Fruit fly (Drosophila melanogaster) whole organism, embryonic: Measurements from ENCODE around the gene CG15221.

Experiments used
- Abd-B ChIP-seq: fragments of 200-800 bp; sonication (Bioruptor generic); optimal IDR thresholded peaks from 2 replicates; lab custom pipeline; 2018; ENCODE audit warnings: missing biosample characterization, mild to moderate bottlenecking, missing genetic modification characterization, moderate library complexity
- Aef1 ChIP-seq: fragments of 200-800 bp; sonication (Bioruptor generic); IDR thresholded peaks from 3 replicates; pipeline ENCODE4 v1.3.6; 2022; ENCODE audit warnings: missing biosample characterization, missing genetic modification characterization
- Atf-2 ChIP-seq: fragments of 200-800 bp; sonication (Bioruptor generic); optimal IDR thresholded peaks from 2 replicates; lab custom pipeline; 2016; ENCODE audit warnings: missing biosample characterization, missing genetic modification characterization
- Bdp1 ChIP-seq: fragments of 200-800 bp; sonication (Bioruptor generic); optimal IDR thresholded peaks from 3 replicates; lab custom pipeline; 2016; ENCODE audit warnings: missing biosample characterization, missing genetic modification characterization
- CG10462 ChIP-seq: fragments of 200-800 bp; sonication (Bioruptor generic); optimal IDR thresholded peaks from 2 replicates; lab custom pipeline; 2016; ENCODE audit warnings: missing biosample characterization, missing genetic modification characterization
- CG12219 ChIP-seq: fragments of 200-800 bp; sonication (Bioruptor generic); optimal IDR thresholded peaks from 3 replicates; lab custom pipeline; 2018; ENCODE audit warnings: missing biosample characterization, mild to moderate bottlenecking, missing genetic modification characterization
- CG13123 ChIP-seq: fragments of 200-800 bp; sonication (Bioruptor generic); optimal IDR thresholded peaks from 2 replicates; lab custom pipeline; 2016; ENCODE audit warnings: missing biosample characterization, missing genetic modification characterization
- CG14441 ChIP-seq: fragments of 200-800 bp; sonication (Bioruptor generic); IDR thresholded peaks from 2 replicates; pipeline ENCODE4 v1.3.6; 2022; ENCODE audit warnings: missing biosample characterization, missing genetic modification characterization
- CG14667 ChIP-seq: fragments of 200-800 bp; sonication (Bioruptor generic); IDR thresholded peaks from 2 replicates; pipeline ENCODE4 v1.3.6; 2022; ENCODE audit warnings: missing biosample characterization, missing genetic modification characterization
- CG15269 ChIP-seq: fragments of 200-800 bp; sonication (Bioruptor generic); optimal IDR thresholded peaks from 2 replicates; lab custom pipeline; 2018; ENCODE audit warnings: missing biosample characterization, mild to moderate bottlenecking, missing genetic modification characterization, moderate library complexity
- CG2889 ChIP-seq: fragments of 200-800 bp; sonication (Bioruptor generic); IDR thresholded peaks from 3 replicates; pipeline ENCODE4 v1.3.6; 2022; ENCODE audit warnings: missing biosample characterization, missing genetic modification characterization
- CG42726 ChIP-seq: fragments of 200-800 bp; sonication (Bioruptor generic); IDR thresholded peaks from 2 replicates; pipeline ENCODE4 v1.3.6; 2022; ENCODE audit warnings: missing biosample characterization, missing genetic modification characterization; ENCODE audit not compliant: partially characterized antibody
- CG4404 ChIP-seq: fragments of 200-800 bp; sonication (Bioruptor generic); IDR thresholded peaks from 2 replicates; pipeline ENCODE4 v1.3.6; 2022; ENCODE audit warnings: missing biosample characterization, missing genetic modification characterization
- CG5180 ChIP-seq: fragments of 200-800 bp; sonication (Bioruptor generic); optimal IDR thresholded peaks from 3 replicates; lab custom pipeline; 2017; ENCODE audit warnings: missing biosample characterization, missing genetic modification characterization, mild to moderate bottlenecking, moderate library complexity, missing genetic modification reagents
- CG6683 ChIP-seq: fragments of 200-800 bp; sonication (Bioruptor generic); optimal IDR thresholded peaks from 2 replicates; lab custom pipeline; 2017; ENCODE audit warnings: missing biosample characterization, mild to moderate bottlenecking, missing genetic modification characterization, missing genetic modification reagents
- CG8359 ChIP-seq: fragments of 200-800 bp; sonication (Bioruptor generic); optimal IDR thresholded peaks from 2 replicates; lab custom pipeline; 2017; ENCODE audit warnings: missing biosample characterization, mild to moderate bottlenecking, missing genetic modification characterization, borderline replicate concordance
- CG9215 ChIP-seq: fragments of 200-800 bp; sonication (Bioruptor generic); IDR thresholded peaks from 2 replicates; pipeline ENCODE4 v1.3.6; 2022; ENCODE audit warnings: missing biosample characterization, missing genetic modification characterization
- CrebB ChIP-seq: fragments of 200-800 bp; sonication (Bioruptor generic); optimal IDR thresholded peaks from 3 replicates; lab custom pipeline; 2018; ENCODE audit warnings: missing biosample characterization, mild to moderate bottlenecking, missing genetic modification characterization
- Drgx ChIP-seq: fragments of 200-800 bp; sonication (Bioruptor generic); IDR thresholded peaks from 2 replicates; pipeline ENCODE4 v1.3.6; 2022; ENCODE audit warnings: missing biosample characterization, missing genetic modification characterization
- Eip74EF ChIP-seq, 2 experiments: fragments of 200-800 bp in 1 of 2; fragments of >200 bp in 1 of 2; sonication (Bioruptor generic) in 1 of 2; optimal IDR thresholded peaks; 2 replicates each; lab custom pipeline; 2017 to 2019; ENCODE audit warnings: missing biosample characterization in 2 of 2, missing genetic modification characterization in 2 of 2, mild to moderate bottlenecking in 1 of 2, moderate library complexity in 1 of 2
- HmgZ ChIP-seq: fragments of 200-800 bp; sonication (Bioruptor generic); optimal IDR thresholded peaks from 2 replicates; lab custom pipeline; 2018; ENCODE audit warnings: missing biosample characterization, mild to moderate bottlenecking, missing genetic modification characterization
- Hr51 ChIP-seq, 2 experiments: fragments of 200-800 bp; sonication (Bioruptor generic); optimal IDR thresholded peaks; 2 replicates in 1 of 2; 3 replicates in 1 of 2; lab custom pipeline; 2016 to 2018; ENCODE audit warnings: missing biosample characterization in 2 of 2, missing genetic modification characterization in 2 of 2, mild to moderate bottlenecking in 1 of 2, moderate library complexity in 1 of 2
- Pdp1 ChIP-seq, 2 experiments: fragments of 200-800 bp; sonication (Bioruptor generic); optimal IDR thresholded peaks; 3 replicates each; lab custom pipeline; 2016; ENCODE audit warnings: missing biosample characterization in 2 of 2, missing genetic modification characterization in 2 of 2, mild to moderate bottlenecking in 1 of 2, moderate library complexity in 1 of 2
- Ptx1 ChIP-seq: fragments of 200-800 bp; sonication (Bioruptor generic); IDR thresholded peaks from 2 replicates; pipeline ENCODE4 v1.3.6; 2022; ENCODE audit warnings: missing biosample characterization, missing genetic modification characterization
- Stat92E ChIP-seq, 3 experiments: fragments of >200 bp in 2 of 3; fragments of 200-800 bp in 1 of 3; sonication (Bioruptor generic) in 1 of 3; optimal IDR thresholded peaks; 2 replicates each; lab custom pipeline; 2017 to 2019; ENCODE audit warnings: missing biosample characterization in 3 of 3, missing genetic modification characterization in 3 of 3, mild to moderate bottlenecking in 1 of 3, moderate library complexity in 1 of 3
- Trl ChIP-seq, 3 experiments: fragments of >200 bp in 2 of 3; fragments of 200-800 bp in 1 of 3; sonication (Bioruptor generic) in 1 of 3; optimal IDR thresholded peaks; 2 replicates in 1 of 3; 3 replicates in 2 of 3; lab custom pipeline; 2016 to 2017; ENCODE audit warnings: missing biosample characterization in 1 of 3, missing genetic modification characterization in 1 of 3
- bab2 ChIP-seq: fragments of 200-800 bp; sonication (Bioruptor generic); optimal IDR thresholded peaks from 2 replicates; lab custom pipeline; 2016; ENCODE audit warnings: missing biosample characterization, missing genetic modification characterization
- bcd ChIP-seq: fragments of 200-800 bp; sonication (Bioruptor generic); optimal IDR thresholded peaks from 2 replicates; lab custom pipeline; 2017; ENCODE audit warnings: missing biosample characterization, mild to moderate bottlenecking, missing genetic modification characterization
- bigmax ChIP-seq: fragments of 200-800 bp; sonication (Bioruptor generic); optimal IDR thresholded peaks from 2 replicates; lab custom pipeline; 2018; ENCODE audit warnings: missing biosample characterization, mild to moderate bottlenecking, missing genetic modification characterization
- esg ChIP-seq: fragments of 200-800 bp; sonication (Bioruptor generic); conservative IDR thresholded peaks from 2 replicates; pipeline ENCODE4 v1.3.6; 2022; ENCODE audit warnings: missing biosample characterization, missing genetic modification characterization
- fd64A ChIP-seq: fragments of 200-800 bp; sonication (Bioruptor generic); optimal IDR thresholded peaks from 3 replicates; lab custom pipeline; 2018; ENCODE audit warnings: missing biosample characterization, mild to moderate bottlenecking, missing genetic modification characterization
- gsb-n ChIP-seq: fragments of 200-800 bp; sonication (Bioruptor generic); optimal IDR thresholded peaks from 3 replicates; lab custom pipeline; 2018; ENCODE audit warnings: missing biosample characterization, mild to moderate bottlenecking, missing genetic modification characterization
- knrl ChIP-seq: fragments of 200-800 bp; sonication (Bioruptor generic); IDR thresholded peaks from 3 replicates; pipeline ENCODE4 v1.3.6; 2022; ENCODE audit warnings: missing biosample characterization, missing genetic modification characterization; ENCODE audit not compliant: partially characterized antibody
- lola ChIP-seq, 3 experiments: fragments of >200 bp in 2 of 3; fragments of 200-800 bp in 1 of 3; sonication (Bioruptor generic) in 1 of 3; optimal IDR thresholded peaks; 2 replicates each; lab custom pipeline; 2017 to 2019; ENCODE audit warnings: missing biosample characterization in 3 of 3, missing genetic modification characterization in 3 of 3, mild to moderate bottlenecking in 1 of 3, moderate library complexity in 1 of 3
- mam ChIP-seq: fragments of 200-800 bp; sonication (Bioruptor generic); optimal IDR thresholded peaks from 3 replicates; lab custom pipeline; 2016; ENCODE audit warnings: missing biosample characterization, missing genetic modification characterization
- nau ChIP-seq: fragments of 200-800 bp; sonication (Bioruptor generic); optimal IDR thresholded peaks from 3 replicates; lab custom pipeline; 2017; ENCODE audit warnings: missing biosample characterization, mild to moderate bottlenecking, missing genetic modification characterization, missing genetic modification reagents
- nerfin-1 ChIP-seq: fragments of 200-800 bp; sonication (Bioruptor generic); optimal IDR thresholded peaks from 3 replicates; lab custom pipeline; 2019; ENCODE audit warnings: missing biosample characterization, mild to moderate bottlenecking, missing genetic modification characterization, moderate library complexity
- phol ChIP-seq: fragments of 200-800 bp; sonication (Bioruptor generic); optimal IDR thresholded peaks from 3 replicates; lab custom pipeline; 2018; ENCODE audit warnings: missing biosample characterization, mild to moderate bottlenecking, missing genetic modification characterization, moderate library complexity
- pnt ChIP-seq: fragments of 200-800 bp; sonication (Bioruptor generic); optimal IDR thresholded peaks from 3 replicates; lab custom pipeline; 2016; ENCODE audit warnings: missing biosample characterization, missing genetic modification characterization
- row ChIP-seq: fragments of 200-800 bp; sonication (Bioruptor generic); IDR thresholded peaks from 3 replicates; pipeline ENCODE4 v1.3.6; 2022; ENCODE audit warnings: missing biosample characterization, missing genetic modification characterization
- sc ChIP-seq, 3 experiments: fragments of >200 bp in 2 of 3; fragments of 200-800 bp in 1 of 3; sonication (Bioruptor generic) in 1 of 3; optimal IDR thresholded peaks; 2 replicates in 2 of 3; 3 replicates in 1 of 3; lab custom pipeline; 2017; ENCODE audit warnings: mild to moderate bottlenecking in 1 of 3, missing biosample characterization in 1 of 3, missing genetic modification characterization in 1 of 3, missing genetic modification reagents in 1 of 3
- sd ChIP-seq: fragments of 200-800 bp; sonication (Bioruptor generic); optimal IDR thresholded peaks from 3 replicates; lab custom pipeline; 2018; ENCODE audit warnings: missing biosample characterization, mild to moderate bottlenecking, missing genetic modification characterization, moderate library complexity
- sim ChIP-seq: fragments of 200-800 bp; sonication (Bioruptor generic); IDR thresholded peaks from 2 replicates; pipeline ENCODE4 v1.3.6; 2022; ENCODE audit warnings: missing biosample characterization, missing genetic modification characterization
- slbo ChIP-seq: fragments of 200-800 bp; sonication (Bioruptor generic); IDR thresholded peaks from 2 replicates; pipeline ENCODE4 v1.3.6; 2022; ENCODE audit warnings: missing biosample characterization, missing genetic modification characterization
- slou ChIP-seq: fragments of 200-800 bp; sonication (Bioruptor generic); optimal IDR thresholded peaks from 3 replicates; lab custom pipeline; 2016; ENCODE audit warnings: missing biosample characterization, missing genetic modification characterization
- sr ChIP-seq: fragments of 200-800 bp; sonication (Bioruptor generic); IDR thresholded peaks from 3 replicates; pipeline ENCODE4 v1.3.6; 2022; ENCODE audit warnings: missing biosample characterization, missing genetic modification characterization
- toy ChIP-seq: fragments of 200-800 bp; sonication (Bioruptor generic); IDR thresholded peaks from 2 replicates; pipeline ENCODE4 v1.3.6; 2022; ENCODE audit warnings: missing biosample characterization, missing genetic modification characterization

CG15221 gene

DNA sequence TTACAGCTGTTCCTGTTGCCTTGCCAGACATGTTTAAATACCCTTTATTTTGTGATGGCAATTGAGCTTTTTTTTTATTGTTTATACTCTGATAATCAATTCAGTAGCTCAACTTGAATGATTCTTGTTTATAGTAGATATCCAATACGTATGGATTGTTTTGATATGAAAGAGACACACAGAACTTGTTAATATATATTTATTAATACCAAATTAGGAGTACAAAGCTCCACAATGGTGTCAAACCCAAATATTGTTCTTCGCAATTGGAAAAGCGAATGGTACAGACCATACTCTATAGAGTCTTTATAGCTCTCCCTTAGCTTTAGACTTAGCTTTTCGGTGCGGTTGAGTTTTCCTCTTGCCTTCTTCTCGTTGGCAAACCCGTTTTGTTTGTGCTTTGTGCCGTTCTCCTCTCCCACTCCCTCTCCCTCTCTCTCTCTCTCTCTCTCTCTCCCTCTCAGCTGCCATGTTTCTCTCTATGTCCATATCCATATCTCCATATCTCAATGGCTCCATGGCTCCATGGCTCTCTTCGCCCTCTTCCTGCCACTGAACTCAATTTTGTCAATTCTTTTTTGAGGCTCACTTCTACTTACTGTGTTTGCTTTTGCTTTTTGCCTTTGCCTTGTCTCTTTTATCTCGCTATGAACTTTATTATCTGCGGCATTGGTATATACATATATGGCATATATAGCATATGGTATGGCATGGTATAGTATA is 38.0 kb upstream of the CG15221 start (continued):
- TF ChIP-seq bab2 (GFP tag; lab: Kevin White, UChicago) = no peak
- TF ChIP-seq CG13123 = no peak
- peak; percentile 61 for TF ChIP-seq CG6683 (GFP tag; lab: Kevin White, UChicago)
- no peak for TF ChIP-seq sim (GFP tag; lab: Robert Waterston, UW)
- TF ChIP-seq nerfin-1 (tag; lab: Kevin White, UChicago) = peak; percentile 15
- TF ChIP-seq CG8359 (GFP tag; lab: Kevin White, UChicago) = peak; percentile 17
- no peak for TF ChIP-seq mam (GFP tag; lab: Kevin White, UChicago)
- no peak for TF ChIP-seq CG42726 (GFP tag; lab: Robert Waterston, UW)
- TF ChIP-seq Eip74EF (GFP tag; optimal IDR thresholded peaks at IDR 0.05; lab: Kevin White, UChicago) = no peak
- TF ChIP-seq toy = no peak
- TF ChIP-seq sc (optimal IDR thresholded peaks at IDR 0.05; lab: Kevin White, UChicago) = no peak
- TF ChIP-seq sc (GFP tag; optimal IDR thresholded peaks at IDR 0.05; lab: Kevin White, UChicago) = no peak
- TF ChIP-seq CG4404 (GFP tag; lab: Robert Waterston, UW) = no peak
- peak; percentile 33 for TF ChIP-seq HmgZ (tag; lab: Kevin White, UChicago)
- TF ChIP-seq CG15269 (tag; lab: Kevin White, UChicago) = peak; percentile 55
- no peak for TF ChIP-seq Aef1
- peak; percentile 59 for TF ChIP-seq nau
- no peak for TF ChIP-seq fd64A (GFP tag; lab: Kevin White, UChicago)
- TF ChIP-seq CG14667 (GFP tag; lab: Robert Waterston, UW) = no peak
- TF ChIP-seq CG14441 (GFP tag; lab: Robert Waterston, UW) = no peak
- no peak for TF ChIP-seq Ptx1 (GFP tag; lab: Robert Waterston, UW)
- TF ChIP-seq lola (GFP tag; optimal IDR thresholded peaks at IDR 0.05; lab: Kevin White, UChicago) = no peak
- TF ChIP-seq esg (GFP tag; lab: Robert Waterston, UW) = no peak
- TF ChIP-seq CG10462 (GFP tag; lab: Kevin White, UChicago) = no peak
- peak; percentile 11; the same call in 1 of the 2 replicates for TF ChIP-seq Drgx (GFP tag; lab: Robert Waterston, UW)
- TF ChIP-seq knrl (GFP tag; lab: Robert Waterston, UW) = no peak
- no peak for TF ChIP-seq Stat92E (GFP tag; optimal IDR thresholded peaks at IDR 0.05; lab: Kevin White, UChicago)
- no peak for TF ChIP-seq pnt
- peak; percentile 29; the same call in 1 of the 3 replicates for TF ChIP-seq row (GFP tag; lab: Robert Waterston, UW)
- no peak for TF ChIP-seq bigmax (GFP tag; lab: Kevin White, UChicago)
- TF ChIP-seq CG12219 = peak; percentile 32
- TF ChIP-seq Abd-B = no peak
- TF ChIP-seq bcd = no peak
- TF ChIP-seq CG9215 (GFP tag; lab: Robert Waterston, UW) = no peak
- no peak for TF ChIP-seq Hr51 (GFP tag; optimal IDR thresholded peaks at IDR 0.05; lab: Kevin White, UChicago)
- TF ChIP-seq CrebB (tag; lab: Kevin White, UChicago) = peak; percentile 72
- peak; percentile 29 for TF ChIP-seq CG5180 (GFP tag; lab: Kevin White, UChicago)
- TF ChIP-seq Trl (optimal IDR thresholded peaks at IDR 0.05; lab: Kevin White, UChicago) = peak; percentile 89 to 99
- TF ChIP-seq Trl (GFP tag; optimal IDR thresholded peaks at IDR 0.05; lab: Kevin White, UChicago) = peak; percentile 72
- TF ChIP-seq CG2889 (GFP tag; lab: Robert Waterston, UW) = no peak
- no peak for TF ChIP-seq Atf-2 (GFP tag; lab: Kevin White, UChicago)
- peak; percentile 49; the same call in 1 of the 3 replicates for TF ChIP-seq sr
- no peak for TF ChIP-seq slou (GFP tag; lab: Kevin White, UChicago)
- TF ChIP-seq gsb-n (tag; lab: Kevin White, UChicago) = no peak
- TF ChIP-seq Pdp1 (GFP tag; optimal IDR thresholded peaks at IDR 0.05; lab: Kevin White, UChicago) = peak in 1 of 2 experiments; percentile 28
- no peak for TF ChIP-seq phol
- no peak for TF ChIP-seq Bdp1
- no peak for TF ChIP-seq slbo (GFP tag; lab: Robert Waterston, UW)
- TF ChIP-seq sd (tag; lab: Kevin White, UChicago) = peak; percentile 3
